Fruit fly (Drosophila melanogaster) whole organism, wandering third instar larva: ENCODE results near the gene CG2839.

ENCODE experiments used
- Dif ChIP-seq: fragments of 200-275, 200-300 bp; sonication (Bioruptor generic); optimal IDR thresholded peaks from 2 replicates; lab custom pipeline; 2018; ENCODE audit warnings: missing biosample characterization, missing genetic modification characterization; ENCODE audit not compliant: partially characterized antibody
- Hr78 ChIP-seq: fragments of >200 bp; optimal IDR thresholded peaks from 2 replicates; lab custom pipeline; 2017; ENCODE audit warnings: missing biosample characterization, missing genetic modification characterization
- OdsH ChIP-seq: fragments of 200-800 bp; sonication (Bioruptor generic); optimal IDR thresholded peaks from 2 replicates; lab custom pipeline; 2016; ENCODE audit warnings: missing biosample characterization, mild to moderate bottlenecking, missing genetic modification characterization
- br ChIP-seq: fragments of 200-800 bp; sonication (Bioruptor generic); optimal IDR thresholded peaks from 2 replicates; lab custom pipeline; 2016; ENCODE audit warnings: missing biosample characterization, missing genetic modification characterization
- dsf ChIP-seq: sonication (Bioruptor generic); optimal IDR thresholded peaks from 2 replicates; lab custom pipeline; 2016; ENCODE audit warnings: missing biosample characterization, missing genetic modification characterization, borderline replicate concordance
- ey ChIP-seq: fragments of 200-800 bp; sonication (Bioruptor generic); optimal IDR thresholded peaks from 2 replicates; lab custom pipeline; 2016; ENCODE audit warnings: missing biosample characterization, missing genetic modification characterization
- lola ChIP-seq: fragments of >200 bp; optimal IDR thresholded peaks from 2 replicates; lab custom pipeline; 2017; ENCODE audit warnings: missing biosample characterization, missing genetic modification characterization
- pan ChIP-seq: fragments of >200 bp; optimal IDR thresholded peaks from 2 replicates; lab custom pipeline; 2017
- sage ChIP-seq: fragments of 200-800 bp; sonication (Bioruptor generic); optimal IDR thresholded peaks from 2 replicates; lab custom pipeline; 2016; ENCODE audit warnings: missing biosample characterization, mild to moderate bottlenecking, missing genetic modification characterization
- usp ChIP-seq: fragments of >200 bp; optimal IDR thresholded peaks from 2 replicates; lab custom pipeline; 2017; ENCODE audit warnings: missing biosample characterization, missing genetic modification characterization

- TF ChIP-seq pan (no peak), dsf (GFP tag; lab: Kevin White, UChicago) (no peak), Dif (no peak), br (GFP tag; lab: Kevin White, UChicago) (no peak), OdsH (no peak), ey (GFP tag; lab: Kevin White, UChicago) (no peak), usp (GFP tag; lab: Kevin White, UChicago) (no peak), Hr78 (GFP tag; lab: Kevin White, UChicago) (no peak), sage (GFP tag; lab: Kevin White, UChicago) (no peak), lola (GFP tag; lab: Kevin White, UChicago) (no peak)
Observed at dm6 chr2L:672301-672700, 46.8 kb downstream of the CG2839 start.
